Fruit fly (Drosophila melanogaster) whole organism, adult: ENCODE results near the gene Meltrin.

Experiments used
- CG11617 ChIP-seq: fragments of 200-800 bp; sonication (Bioruptor generic); optimal IDR thresholded peaks from 2 replicates; lab custom pipeline; 2017; ENCODE audit warnings: mild to moderate bottlenecking, missing biosample characterization, missing genetic modification reagents, missing genetic modification characterization
- CG12768 ChIP-seq: fragments of 200-800 bp; sonication (Bioruptor generic); optimal IDR thresholded peaks from 2 replicates; lab custom pipeline; 2017; ENCODE audit warnings: missing biosample characterization, missing genetic modification characterization, mild to moderate bottlenecking, moderate library complexity, missing genetic modification reagents
- CG14711 ChIP-seq: fragments of 200-800 bp; sonication (Bioruptor generic); optimal IDR thresholded peaks from 2 replicates; lab custom pipeline; 2018; ENCODE audit warnings: missing biosample characterization, mild to moderate bottlenecking, missing genetic modification characterization, moderate library complexity
- CG1620 ChIP-seq: fragments of 200-800 bp; sonication (Bioruptor generic); optimal IDR thresholded peaks from 2 replicates; lab custom pipeline; 2016; ENCODE audit warnings: missing biosample characterization, missing genetic modification characterization
- CG33017 ChIP-seq: fragments of 200-800 bp; sonication (Bioruptor generic); optimal IDR thresholded peaks from 2 replicates; lab custom pipeline; 2018; ENCODE audit warnings: missing biosample characterization, mild to moderate bottlenecking, missing genetic modification characterization, moderate library complexity
- CG5204 ChIP-seq: fragments of 200-800 bp; sonication (Bioruptor generic); optimal IDR thresholded peaks from 2 replicates; lab custom pipeline; 2016; ENCODE audit warnings: missing biosample characterization, missing genetic modification characterization
- CG7045 ChIP-seq: fragments of 200-800 bp; sonication (Bioruptor generic); optimal IDR thresholded peaks from 2 replicates; lab custom pipeline; 2017; ENCODE audit warnings: missing biosample characterization, mild to moderate bottlenecking, missing genetic modification characterization
- CG7101 ChIP-seq: fragments of 200-800 bp; sonication (Bioruptor generic); optimal IDR thresholded peaks from 2 replicates; lab custom pipeline; 2018; ENCODE audit warnings: missing biosample characterization, mild to moderate bottlenecking, missing genetic modification characterization, moderate library complexity
- Clk ChIP-seq: fragments of 200-800 bp; sonication (Bioruptor generic); optimal IDR thresholded peaks from 2 replicates; lab custom pipeline; 2017; ENCODE audit warnings: missing biosample characterization, missing genetic modification characterization
- Crg-1 ChIP-seq: fragments of 200-800 bp; sonication (Bioruptor generic); optimal IDR thresholded peaks from 2 replicates; lab custom pipeline; 2016; ENCODE audit warnings: missing biosample characterization, missing genetic modification characterization
- Hr96 ChIP-seq: fragments of 200-800 bp; sonication (Bioruptor generic); optimal IDR thresholded peaks from 2 replicates; lab custom pipeline; 2016; ENCODE audit warnings: missing biosample characterization, missing genetic modification characterization
- Mnt ChIP-seq: fragments of 200-800 bp; sonication (Bioruptor generic); optimal IDR thresholded peaks from 2 replicates; lab custom pipeline; 2016; ENCODE audit warnings: missing biosample characterization, mild to moderate bottlenecking, missing genetic modification characterization
- bab1 ChIP-seq: fragments of 200-800 bp; sonication (Bioruptor generic); optimal IDR thresholded peaks from 3 replicates; lab custom pipeline; 2019; ENCODE audit warnings: missing biosample characterization, mild to moderate bottlenecking, missing genetic modification characterization, moderate library complexity
- cic ChIP-seq: fragments of 200-800 bp; sonication (Bioruptor generic); optimal IDR thresholded peaks from 2 replicates; lab custom pipeline; 2017; ENCODE audit warnings: missing biosample characterization, mild to moderate bottlenecking, missing genetic modification characterization, moderate library complexity
- cnc ChIP-seq, 2 experiments: fragments of >200 bp; optimal IDR thresholded peaks; 2 replicates each; lab custom pipeline; 2017
- kay ChIP-seq: fragments of 200-800 bp; sonication (Bioruptor generic); peaks from one replicate; lab custom pipeline; 2016; ENCODE audit warnings: missing biosample characterization, missing genetic modification characterization, borderline replicate concordance
- ovo ChIP-seq: fragments of 200-800 bp; sonication (Bioruptor generic); optimal IDR thresholded peaks from 2 replicates; lab custom pipeline; 2016; ENCODE audit warnings: missing biosample characterization, missing genetic modification characterization
- pad ChIP-seq: fragments of 200-800 bp; sonication (Bioruptor generic); optimal IDR thresholded peaks from 3 replicates; lab custom pipeline; 2017; ENCODE audit warnings: missing biosample characterization, missing genetic modification characterization, mild to moderate bottlenecking, moderate library complexity, missing genetic modification reagents
- tj ChIP-seq: fragments of 200-800 bp; sonication (Bioruptor generic); optimal IDR thresholded peaks from 3 replicates; lab custom pipeline; 2017; ENCODE audit warnings: missing biosample characterization, mild to moderate bottlenecking, missing genetic modification characterization, moderate library complexity
- toe ChIP-seq: fragments of 200-800 bp; sonication (Bioruptor generic); optimal IDR thresholded peaks from 2 replicates; lab custom pipeline; 2016; ENCODE audit warnings: missing biosample characterization, missing genetic modification characterization

Meltrin gene

dm6 chr3R:14723671-14724500, 26.8 kb upstream of the Meltrin start, which contains the start of gene kibra:
Gene kibra, minus strand, starts transcription at chr3R:14724261.
- TF ChIP-seq CG1620 (GFP tag; lab: Kevin White, UChicago) (peak; percentile 53), cic (GFP tag; lab: Kevin White, UChicago) (peak; percentile 54), CG7045 (GFP tag; lab: Kevin White, UChicago) (peak; percentile 43), CG14711 (tag; lab: Kevin White, UChicago) (peak; percentile 49), CG7101 (tag; lab: Kevin White, UChicago) (peak; percentile 50), kay (GFP tag; lab: Kevin White, UChicago) (no peak), Hr96 (GFP tag; lab: Kevin White, UChicago) (peak; percentile 62), tj (GFP tag; lab: Kevin White, UChicago) (peak; percentile 63), CG11617 (peak; percentile 60), CG5204 (GFP tag; lab: Kevin White, UChicago) (no peak), Mnt (peak; percentile 83), CG33017 (tag; lab: Kevin White, UChicago) (peak; percentile 55), cnc (optimal IDR thresholded peaks at IDR 0.05; lab: Kevin White, UChicago) (no peak), ovo (GFP tag; lab: Kevin White, UChicago) (peak; percentile 22), Clk (GFP tag; lab: Kevin White, UChicago) (peak; percentile 55), toe (GFP tag; lab: Kevin White, UChicago) (peak; percentile 67), bab1 (GFP tag; lab: Kevin White, UChicago) (peak; percentile 52), CG12768 (GFP tag; lab: Kevin White, UChicago) (peak; percentile 62), pad (GFP tag; lab: Kevin White, UChicago) (peak; percentile 86), Crg-1 (GFP tag; lab: Kevin White, UChicago) (peak; percentile 5)

- no peak for TF ChIP-seq cic (GFP tag; lab: Kevin White, UChicago)
These were observed 26.2 kb upstream of the Meltrin start for dm6 chr3R:14723355-14723670.

dm6 chr3R:14721942-14722939, 25.1 kb upstream of the Meltrin start:
- TF ChIP-seq cnc (optimal IDR thresholded peaks at IDR 0.05; lab: Kevin White, UChicago) (no peak), kay (GFP tag; lab: Kevin White, UChicago) (no peak), Crg-1 (GFP tag; lab: Kevin White, UChicago) (no peak), tj (GFP tag; lab: Kevin White, UChicago) (peak; percentile 19), CG7045 (GFP tag; lab: Kevin White, UChicago) (peak; percentile 26), pad (GFP tag; lab: Kevin White, UChicago) (no peak), CG14711 (tag; lab: Kevin White, UChicago) (peak; percentile 31), CG7101 (tag; lab: Kevin White, UChicago) (peak; percentile 52), CG5204 (GFP tag; lab: Kevin White, UChicago) (no peak), bab1 (GFP tag; lab: Kevin White, UChicago) (peak; percentile 2), Hr96 (GFP tag; lab: Kevin White, UChicago) (no peak), CG11617 (peak; percentile 25), ovo (GFP tag; lab: Kevin White, UChicago) (no peak), CG12768 (GFP tag; lab: Kevin White, UChicago) (peak; percentile 60), CG1620 (GFP tag; lab: Kevin White, UChicago) (no peak), toe (GFP tag; lab: Kevin White, UChicago) (no peak), CG33017 (tag; lab: Kevin White, UChicago) (no peak), Mnt (no peak), cic (GFP tag; lab: Kevin White, UChicago) (no peak), Clk (GFP tag; lab: Kevin White, UChicago) (no peak)

- TF ChIP-seq cnc (optimal IDR thresholded peaks at IDR 0.05; lab: Kevin White, UChicago) (no peak), CG5204 (GFP tag; lab: Kevin White, UChicago) (no peak), Mnt (no peak), Clk (GFP tag; lab: Kevin White, UChicago) (no peak), pad (GFP tag; lab: Kevin White, UChicago) (no peak), cic (GFP tag; lab: Kevin White, UChicago) (no peak), CG12768 (GFP tag; lab: Kevin White, UChicago) (no peak), CG33017 (tag; lab: Kevin White, UChicago) (no peak), CG7045 (GFP tag; lab: Kevin White, UChicago) (no peak), kay (GFP tag; lab: Kevin White, UChicago) (no peak), CG14711 (tag; lab: Kevin White, UChicago) (no peak)
These were observed 23.8 kb upstream of the Meltrin start for dm6 chr3R:14720885-14721284.

- TF ChIP-seq CG33017 (tag; lab: Kevin White, UChicago): no peak
- no peak for TF ChIP-seq Hr96 (GFP tag; lab: Kevin White, UChicago)
- TF ChIP-seq Crg-1 (GFP tag; lab: Kevin White, UChicago): no peak
- TF ChIP-seq Clk (GFP tag; lab: Kevin White, UChicago): no peak
- no peak for TF ChIP-seq CG7101 (tag; lab: Kevin White, UChicago)
- TF ChIP-seq CG11617: no peak
- no peak for TF ChIP-seq pad (GFP tag; lab: Kevin White, UChicago)
- no peak for TF ChIP-seq ovo (GFP tag; lab: Kevin White, UChicago)
- no peak for TF ChIP-seq Mnt
- no peak for TF ChIP-seq kay (GFP tag; lab: Kevin White, UChicago)
- TF ChIP-seq cnc (optimal IDR thresholded peaks at IDR 0.05; lab: Kevin White, UChicago): no peak
- no peak for TF ChIP-seq cic (GFP tag; lab: Kevin White, UChicago)
- no peak for TF ChIP-seq toe (GFP tag; lab: Kevin White, UChicago)
- no peak for TF ChIP-seq CG14711 (tag; lab: Kevin White, UChicago)
- TF ChIP-seq CG7045 (GFP tag; lab: Kevin White, UChicago): no peak
- no peak for TF ChIP-seq tj (GFP tag; lab: Kevin White, UChicago)
- no peak for TF ChIP-seq CG5204 (GFP tag; lab: Kevin White, UChicago)
These were observed 23.0 kb upstream of the Meltrin start for dm6 chr3R:14720130-14720529.
